Worm (Caenorhabditis elegans): ENCODE data around the gene C53A5.2.

The C53A5.2 gene

DNA sequence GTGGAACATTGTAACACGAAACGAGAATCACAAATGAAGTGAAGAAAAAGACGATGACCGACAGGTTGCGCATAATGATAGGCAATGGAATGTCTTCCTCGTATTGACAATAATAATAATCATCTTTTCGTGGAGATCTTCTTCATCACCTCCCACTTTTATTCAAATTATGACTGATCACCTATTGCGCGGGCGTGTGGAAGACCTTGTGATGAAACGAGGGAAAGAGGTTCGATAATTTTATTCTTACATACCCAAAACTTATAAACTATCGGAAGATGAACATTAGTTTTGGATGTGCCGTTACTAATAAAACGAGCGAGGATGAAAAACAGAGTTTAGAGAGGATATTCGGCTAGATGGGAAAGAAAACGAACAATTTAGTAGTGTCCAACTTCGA, at the start of gene C53A5.2:
Gene C53A5.2, minus strand, starts transcription at position 101 of the 400 bp plus-strand sequence.
- TF ChIP-seq hlh-26 (GFP tag; conservative IDR thresholded peaks at IDR 0.05) (no peak), Y56A3A.18 (GFP tag; IDR thresholded peaks at IDR 0.05) (0 out of 2 replicates have a peak, but pooled peaks have one; percentile 33), lsy-27 (tag; optimal IDR thresholded peaks at IDR 0.05; ENCODE audit: borderline replicate concordance, insufficient read depth) (no peak), pha-4 (tag; optimal IDR thresholded peaks at IDR 0.05) (no peak), ztf-25 (GFP tag; IDR thresholded peaks at IDR 0.05) (no peak), aptf-2 (GFP tag; conservative IDR thresholded peaks at IDR 0.05) (no peak), nhr-90 (tag; optimal IDR thresholded peaks at IDR 0.05) (no peak), pbrm-1 (GFP tag; IDR thresholded peaks at IDR 0.05) (no peak), ceh-40 (GFP tag; IDR thresholded peaks at IDR 0.05) (no peak)

- TF ChIP-seq egl-44 (GFP tag; IDR thresholded peaks at IDR 0.05) (no peak), F55B11.4 (tag; optimal IDR thresholded peaks at IDR 0.05; ENCODE audit: borderline replicate concordance, insufficient read depth) (no peak), lsl-1 (GFP tag; optimal IDR thresholded peaks at IDR 0.05) (no peak), snpc-3.4 (tag; optimal IDR thresholded peaks at IDR 0.05) (no peak), repo-1 (tag; optimal IDR thresholded peaks at IDR 0.05) (no peak), madf-10 (tag; optimal IDR thresholded peaks at IDR 0.05) (no peak), nfya-1 (tag; optimal IDR thresholded peaks at IDR 0.05; ENCODE audit: borderline replicate concordance, insufficient read depth) (no peak), C17E4.6 (GFP tag; IDR thresholded peaks at IDR 0.05) (no peak), aptf-2 (GFP tag; conservative IDR thresholded peaks at IDR 0.05) (no peak), snpc-1.1 (tag; optimal IDR thresholded peaks at IDR 0.05; ENCODE audit: insufficient read depth) (no peak), bed-2 (GFP tag; IDR thresholded peaks at IDR 0.05) (no peak), hmg-1.2 (GFP tag; IDR thresholded peaks at IDR 0.05) (no peak), tbx-9 (tag; optimal IDR thresholded peaks at IDR 0.05; ENCODE audit: borderline replicate concordance) (no peak), chd-7 (tag; optimal IDR thresholded peaks at IDR 0.05) (no peak), ets-4 (GFP tag; optimal IDR thresholded peaks at IDR 0.05) (no peak), ceh-100 (GFP tag; IDR thresholded peaks at IDR 0.05) (no peak)
Measured at ce11 chrV:14562589-14562988, 39.6 kb upstream of the C53A5.2 start, which contains the start of gene C53A5.11. C53A5.11 (plus strand) TSS chrV:14562889.

DNA sequence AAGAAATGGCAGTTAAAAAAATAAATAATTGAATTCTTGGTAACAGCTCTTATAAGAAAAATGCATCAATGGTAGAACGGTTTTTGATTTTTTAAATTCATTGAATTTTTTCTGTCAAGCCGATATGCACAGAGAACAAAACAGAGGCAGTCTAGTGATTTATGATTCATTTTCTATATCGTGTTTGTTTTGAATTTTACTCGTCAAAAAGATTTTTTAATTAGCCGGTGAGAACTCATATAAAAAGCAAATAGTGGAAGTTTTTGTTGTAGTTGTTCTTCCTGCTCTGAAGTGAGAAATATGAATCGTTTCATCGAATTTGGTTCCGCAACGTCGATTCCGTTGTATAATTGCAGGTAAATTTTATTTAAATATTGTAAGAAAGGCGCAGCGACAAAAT, 36.3 kb upstream of the C53A5.2 start, which contains the start of gene srt-32:
Gene srt-32, plus strand, starts transcription at position 301 of the 400 bp plus-strand sequence.
- no peak for TF ChIP-seq pbrm-1 (GFP tag; IDR thresholded peaks at IDR 0.05)
- no peak for TF ChIP-seq nhr-90 (tag; optimal IDR thresholded peaks at IDR 0.05)
- no peak for TF ChIP-seq ceh-27 (GFP tag; optimal IDR thresholded peaks at IDR 0.05)
- no peak for TF ChIP-seq nhr-179 (tag; optimal IDR thresholded peaks at IDR 0.05)
- no peak for TF ChIP-seq D2030.7 (GFP tag; IDR thresholded peaks at IDR 0.05)
- TF ChIP-seq lir-1 (GFP tag; conservative IDR thresholded peaks at IDR 0.05) = no peak

- TF ChIP-seq sdz-38 (tag; optimal IDR thresholded peaks at IDR 0.05) (no peak), mcd-1 (GFP tag; IDR thresholded peaks at IDR 0.05) (no peak), T26A5.8 (tag; optimal IDR thresholded peaks at IDR 0.05) (no peak), ceh-40 (GFP tag; IDR thresholded peaks at IDR 0.05) (no peak), let-607 (tag; optimal IDR thresholded peaks at IDR 0.05) (no peak)
Measured at ce11 chrV:14558757-14559156, 35.8 kb upstream of the C53A5.2 start, which contains the start of gene C53A5.9. C53A5.9 (minus strand) TSS chrV:14558857.

Measured in whole organism, young adult.